Fruit fly (Drosophila melanogaster): ENCODE data around the gene Nepl4.

Nepl4 gene

DNA sequence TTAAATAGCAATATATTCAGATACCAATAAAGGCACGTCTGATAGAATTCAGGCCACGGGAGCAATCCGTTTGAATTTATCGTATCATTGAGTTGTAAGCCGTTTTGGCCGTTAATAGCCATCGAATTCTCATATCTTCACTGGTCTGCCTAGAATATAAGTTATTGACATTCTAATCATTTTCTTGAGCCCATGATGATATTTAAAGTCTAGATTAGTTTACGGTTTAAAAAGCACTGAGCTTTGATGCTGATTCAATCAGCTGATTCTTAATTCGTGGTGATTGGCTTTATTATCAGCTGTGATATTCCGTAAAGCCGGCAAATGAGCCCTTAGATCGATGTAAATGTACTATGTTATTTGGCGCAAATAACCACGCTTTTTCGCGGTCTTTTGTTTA lies 4.4 kb downstream of the Nepl4 start, which contains the start of gene slam:
Gene slam (plus strand): TSS at position 301 of the 400 bp plus-strand sequence.
- TF ChIP-seq psq (optimal IDR thresholded peaks at IDR 0.05) (no peak), CG8478 (optimal IDR thresholded peaks at IDR 0.05) (no peak), usp (GFP tag; optimal IDR thresholded peaks at IDR 0.05) (no peak), Dll (optimal IDR thresholded peaks at IDR 0.05) (no peak), pan (optimal IDR thresholded peaks at IDR 0.05) (no peak)

DNA sequence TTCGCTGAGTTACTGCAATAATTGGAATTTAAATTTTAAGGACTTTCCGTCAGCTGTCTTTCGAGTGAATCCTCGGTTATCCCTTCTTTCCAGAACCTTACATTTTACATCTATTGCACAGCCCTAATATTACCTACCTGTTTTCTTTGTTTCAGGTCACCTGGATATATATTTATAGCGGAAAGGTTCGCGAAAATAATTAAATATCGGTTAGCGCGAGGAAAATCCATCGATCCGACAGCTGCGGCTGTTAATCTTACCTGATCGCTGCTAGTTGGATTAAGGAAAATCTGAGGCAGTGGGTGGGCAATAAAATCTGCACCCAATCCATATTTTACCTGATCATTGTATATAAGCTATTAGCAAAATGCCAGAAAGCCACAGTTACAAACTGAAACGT lies 5.5 kb downstream of the Nepl4 start:
- TF ChIP-seq pan (optimal IDR thresholded peaks at IDR 0.05) (no peak), Dll (optimal IDR thresholded peaks at IDR 0.05) (no peak), CG8478 (optimal IDR thresholded peaks at IDR 0.05) (no peak)

DNA sequence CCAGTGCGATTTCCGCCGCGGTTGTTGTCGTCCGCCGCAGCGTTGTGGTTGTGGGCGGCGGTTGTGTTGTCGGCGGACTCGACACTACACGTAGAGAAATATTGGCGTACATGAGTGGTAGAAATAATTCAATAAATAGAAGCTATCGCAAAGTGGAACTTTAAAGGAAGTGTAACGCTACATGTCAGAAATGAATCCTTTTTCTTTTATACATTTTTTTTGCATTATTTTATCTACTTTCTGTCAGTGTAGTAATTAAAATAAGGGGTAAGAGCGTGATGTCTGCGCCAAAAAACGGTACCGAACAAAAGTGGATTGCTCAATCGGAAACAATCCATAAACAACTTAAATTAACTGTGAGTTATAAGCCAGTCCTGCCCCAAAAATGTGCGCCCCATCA lies 11.5 kb downstream of the Nepl4 start:
- no peak for TF ChIP-seq usp (GFP tag; optimal IDR thresholded peaks at IDR 0.05)
- no peak for TF ChIP-seq psq (optimal IDR thresholded peaks at IDR 0.05)
- TF ChIP-seq CG8478 (optimal IDR thresholded peaks at IDR 0.05): no peak
- TF ChIP-seq pan (optimal IDR thresholded peaks at IDR 0.05): no peak
- no peak for TF ChIP-seq Dll (optimal IDR thresholded peaks at IDR 0.05)
- no peak for TF ChIP-seq EcR (GFP tag; optimal IDR thresholded peaks at IDR 0.05)

dm6 chr2L:6380966-6381365 lies 13.3 kb downstream of the Nepl4 start, which contains the start of gene Nepl5:
Nepl5 (plus strand) TSS chr2L:6381266.
- TF ChIP-seq psq (optimal IDR thresholded peaks at IDR 0.05): no peak
- TF ChIP-seq CG8478 (optimal IDR thresholded peaks at IDR 0.05): no peak
- TF ChIP-seq usp (GFP tag; optimal IDR thresholded peaks at IDR 0.05): no peak
- TF ChIP-seq Dll (optimal IDR thresholded peaks at IDR 0.05): no peak
- no peak for TF ChIP-seq pan (optimal IDR thresholded peaks at IDR 0.05)

- TF ChIP-seq CG8478 (optimal IDR thresholded peaks at IDR 0.05) (no peak), psq (optimal IDR thresholded peaks at IDR 0.05) (no peak), Dll (optimal IDR thresholded peaks at IDR 0.05) (no peak), usp (GFP tag; optimal IDR thresholded peaks at IDR 0.05) (no peak)
Observed at dm6 chr2L:6385409-6385808, 17.7 kb downstream of the Nepl4 start, which contains the start of gene Nepl6. Nepl6 (minus strand) TSS chr2L:6385512.

DNA sequence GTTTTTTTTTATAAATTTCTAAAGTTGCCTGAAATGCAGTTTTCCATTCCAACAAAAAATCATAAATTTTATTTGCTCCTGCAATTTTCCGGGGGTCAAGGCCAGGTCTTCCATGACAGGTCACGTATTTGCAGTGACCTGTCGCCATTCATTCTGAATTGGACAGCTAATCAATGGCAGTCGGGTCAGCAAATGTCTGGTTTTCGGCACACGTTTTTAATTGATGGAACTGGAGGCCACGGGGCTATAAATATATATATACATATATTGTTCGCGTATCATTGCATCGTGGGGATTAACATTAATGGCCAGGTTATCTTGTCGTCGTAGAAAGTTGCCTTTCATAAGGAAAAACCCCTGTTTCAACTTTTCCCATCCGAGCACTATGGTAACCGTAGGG lies 19.4 kb downstream of the Nepl4 start:
- no peak for TF ChIP-seq EcR (GFP tag; optimal IDR thresholded peaks at IDR 0.05)

DNA sequence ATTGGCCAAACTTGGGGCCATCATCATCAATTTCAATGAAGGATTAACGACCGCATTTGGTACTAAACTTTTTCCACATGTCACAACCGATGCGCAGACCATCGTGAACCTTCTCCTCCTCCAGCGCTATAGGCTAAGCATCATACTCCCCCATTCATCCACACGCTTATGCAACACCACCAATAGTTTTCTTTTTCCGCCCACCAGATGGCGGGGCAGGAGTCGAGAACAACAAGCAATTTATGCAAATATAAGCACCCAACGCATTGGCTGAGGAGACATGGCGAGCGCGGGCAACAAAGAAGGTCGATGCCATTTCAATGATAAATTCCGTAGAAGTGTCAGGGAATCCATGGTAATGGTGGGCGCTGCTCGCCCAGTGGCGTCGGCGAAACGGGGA lies 23.8 kb downstream of the Nepl4 start:
- TF ChIP-seq CG8478 (optimal IDR thresholded peaks at IDR 0.05) (no peak), pan (optimal IDR thresholded peaks at IDR 0.05) (no peak), usp (GFP tag; optimal IDR thresholded peaks at IDR 0.05) (no peak), Dll (optimal IDR thresholded peaks at IDR 0.05) (no peak), psq (optimal IDR thresholded peaks at IDR 0.05) (no peak), EcR (GFP tag; optimal IDR thresholded peaks at IDR 0.05) (no peak)

DNA sequence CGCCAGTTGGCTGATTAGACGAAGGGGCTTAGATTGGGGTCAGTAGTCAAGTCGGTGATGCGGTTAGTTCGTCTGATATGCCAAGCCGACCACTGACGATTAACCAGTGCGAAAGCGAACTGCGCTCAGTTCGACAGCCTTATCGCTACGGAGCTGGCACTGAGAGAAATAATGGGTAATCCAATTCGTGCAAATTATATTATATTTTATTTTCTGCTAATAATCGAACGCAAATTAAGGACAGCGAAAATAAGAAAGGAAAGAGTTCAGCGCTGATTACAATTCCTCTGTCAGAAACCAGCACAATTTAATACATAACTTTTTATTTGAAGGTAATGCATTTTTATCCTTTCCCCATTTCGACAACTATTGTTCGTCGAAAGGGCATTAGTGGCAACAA lies 29.5 kb downstream of the Nepl4 start, which contains the start of gene CG42369:
Gene CG42369 (minus strand): TSS at position 101 of the 400 bp plus-strand sequence.
- TF ChIP-seq CG8478 (optimal IDR thresholded peaks at IDR 0.05) (no peak), Dll (optimal IDR thresholded peaks at IDR 0.05) (no peak), usp (GFP tag; optimal IDR thresholded peaks at IDR 0.05) (no peak), EcR (GFP tag; optimal IDR thresholded peaks at IDR 0.05) (no peak), psq (optimal IDR thresholded peaks at IDR 0.05) (no peak), pan (optimal IDR thresholded peaks at IDR 0.05) (no peak)

- TF ChIP-seq pan (optimal IDR thresholded peaks at IDR 0.05) (no peak), psq (optimal IDR thresholded peaks at IDR 0.05) (no peak), usp (GFP tag; optimal IDR thresholded peaks at IDR 0.05) (no peak), CG8478 (optimal IDR thresholded peaks at IDR 0.05) (no peak), EcR (GFP tag; optimal IDR thresholded peaks at IDR 0.05) (no peak), Dll (optimal IDR thresholded peaks at IDR 0.05) (no peak)
Observed at dm6 chr2L:6411089-6411757, 43.5 kb downstream of the Nepl4 start, which contains the start of gene DIP-epsilon. DIP-epsilon (minus strand) TSS chr2L:6411326.

- TF ChIP-seq pan (optimal IDR thresholded peaks at IDR 0.05): no peak
- TF ChIP-seq usp (GFP tag; optimal IDR thresholded peaks at IDR 0.05): no peak
- no peak for TF ChIP-seq CG8478 (optimal IDR thresholded peaks at IDR 0.05)
Observed at dm6 chr2L:6411953-6412352, 44.3 kb downstream of the Nepl4 start, which contains the start of gene CG13982. CG13982 (plus strand) TSS chr2L:6412315.

Data from whole organism.